Fruit fly (Drosophila melanogaster) whole organism, embryonic: ENCODE measurements around the gene Nubp1.

Experiments used
- Antp ChIP-seq: fragments of 200-800 bp; sonication (Bioruptor generic); optimal IDR thresholded peaks from 3 replicates; lab custom pipeline; 2016; ENCODE audit warnings: missing biosample characterization, missing genetic modification characterization
- Bgb ChIP-seq: fragments of 200-800 bp; sonication (Bioruptor generic); IDR thresholded peaks from 2 replicates; pipeline ENCODE4 v1.3.6; 2022; ENCODE audit warnings: missing biosample characterization, missing genetic modification characterization; ENCODE audit not compliant: partially characterized antibody
- CG10431 ChIP-seq: fragments of 200-800 bp; sonication (Bioruptor generic); optimal IDR thresholded peaks from 3 replicates; lab custom pipeline; 2018; ENCODE audit warnings: missing biosample characterization, mild to moderate bottlenecking, missing genetic modification characterization
- CG10462 ChIP-seq: fragments of 200-800 bp; sonication (Bioruptor generic); optimal IDR thresholded peaks from 2 replicates; lab custom pipeline; 2016; ENCODE audit warnings: missing biosample characterization, missing genetic modification characterization
- CG11696 ChIP-seq: fragments of 200-800 bp; sonication (Bioruptor generic); IDR thresholded peaks from 2 replicates; pipeline ENCODE4 v1.3.6; 2022; ENCODE audit warnings: missing biosample characterization, missing genetic modification characterization
- CG12155 ChIP-seq: fragments of 200-800 bp; sonication (Bioruptor generic); optimal IDR thresholded peaks from 3 replicates; lab custom pipeline; 2016; ENCODE audit warnings: missing biosample characterization, missing genetic modification characterization
- CG12769 ChIP-seq: fragments of 200-800 bp; sonication (Bioruptor generic); optimal IDR thresholded peaks from 2 replicates; lab custom pipeline; 2019; ENCODE audit warnings: missing biosample characterization, mild to moderate bottlenecking, missing genetic modification characterization, moderate library complexity
- CG12942 ChIP-seq: fragments of 200-800 bp; sonication (Bioruptor generic); optimal IDR thresholded peaks from 3 replicates; lab custom pipeline; 2016; ENCODE audit warnings: missing biosample characterization, missing genetic modification characterization
- CG17912 ChIP-seq: fragments of 200-800 bp; sonication (Bioruptor generic); optimal IDR thresholded peaks from 2 replicates; lab custom pipeline; 2018; ENCODE audit warnings: missing biosample characterization, mild to moderate bottlenecking, missing genetic modification characterization
- CG30020 ChIP-seq: fragments of 200-800 bp; optimal IDR thresholded peaks from 2 replicates; lab custom pipeline; 2019; ENCODE audit warnings: missing biosample characterization, mild to moderate bottlenecking, missing genetic modification characterization, moderate library complexity
- CG34224 ChIP-seq: fragments of 200-800 bp; sonication (Bioruptor generic); IDR thresholded peaks from 3 replicates; pipeline ENCODE4 v1.3.6; 2022; ENCODE audit warnings: missing biosample characterization, missing genetic modification characterization; ENCODE audit not compliant: partially characterized antibody
- CG4282 ChIP-seq: fragments of 200-800 bp; sonication (Bioruptor generic); optimal IDR thresholded peaks from 2 replicates; lab custom pipeline; 2016; ENCODE audit warnings: missing biosample characterization, missing genetic modification characterization
- CG4404 ChIP-seq: fragments of 200-800 bp; sonication (Bioruptor generic); IDR thresholded peaks from 2 replicates; pipeline ENCODE4 v1.3.6; 2022; ENCODE audit warnings: missing biosample characterization, missing genetic modification characterization
- CG6272 ChIP-seq: fragments of 200-800 bp; sonication (Bioruptor generic); IDR thresholded peaks from 2 replicates; pipeline ENCODE4 v1.3.6; 2022; ENCODE audit warnings: missing biosample characterization, missing genetic modification characterization
- CG6813 ChIP-seq: fragments of 200-800 bp; sonication (Bioruptor generic); optimal IDR thresholded peaks from 2 replicates; lab custom pipeline; 2017; ENCODE audit warnings: missing biosample characterization, missing genetic modification characterization, mild to moderate bottlenecking, moderate library complexity, missing genetic modification reagents
- CG7372 ChIP-seq: fragments of 200-800 bp; sonication (Bioruptor generic); IDR thresholded peaks from 2 replicates; pipeline ENCODE4 v1.3.6; 2022; ENCODE audit warnings: missing biosample characterization, missing genetic modification characterization
- CG7928 ChIP-seq: fragments of 200-800 bp; sonication (Bioruptor generic); optimal IDR thresholded peaks from 2 replicates; lab custom pipeline; 2017; ENCODE audit warnings: missing biosample characterization, mild to moderate bottlenecking, missing genetic modification characterization
- CG7963 ChIP-seq: fragments of 200-800 bp; sonication (Bioruptor generic); IDR thresholded peaks from 3 replicates; pipeline ENCODE4 v1.3.6; 2022; ENCODE audit warnings: missing biosample characterization, missing genetic modification characterization; ENCODE audit not compliant: partially characterized antibody
- CG7987 ChIP-seq: fragments of 200-800 bp; sonication (Bioruptor generic); optimal IDR thresholded peaks from 2 replicates; lab custom pipeline; 2018; ENCODE audit warnings: missing biosample characterization, mild to moderate bottlenecking, missing genetic modification characterization, moderate library complexity
- CG8089 ChIP-seq: fragments of 200-800 bp; sonication (Bioruptor generic); optimal IDR thresholded peaks from 3 replicates; lab custom pipeline; 2016; ENCODE audit warnings: missing biosample characterization, missing genetic modification characterization
- CG8388 ChIP-seq: fragments of 200-800 bp; sonication (Bioruptor generic); optimal IDR thresholded peaks from 2 replicates; lab custom pipeline; 2019; ENCODE audit warnings: missing biosample characterization, mild to moderate bottlenecking, missing genetic modification characterization, moderate library complexity
- CG8944 ChIP-seq: fragments of 200-800 bp; sonication (Bioruptor generic); optimal IDR thresholded peaks from 3 replicates; lab custom pipeline; 2016; ENCODE audit warnings: missing biosample characterization, missing genetic modification characterization
- CG9215 ChIP-seq: fragments of 200-800 bp; sonication (Bioruptor generic); IDR thresholded peaks from 2 replicates; pipeline ENCODE4 v1.3.6; 2022; ENCODE audit warnings: missing biosample characterization, missing genetic modification characterization
- CTCF ChIP-seq: fragments of 200-800 bp; sonication (Bioruptor generic); optimal IDR thresholded peaks from 2 replicates; lab custom pipeline; 2017; ENCODE audit warnings: missing biosample characterization, mild to moderate bottlenecking, missing genetic modification characterization, moderate library complexity
- Camta ChIP-seq: fragments of 200-800 bp; sonication (Bioruptor generic); optimal IDR thresholded peaks from 2 replicates; lab custom pipeline; 2016; ENCODE audit warnings: missing biosample characterization, missing genetic modification characterization
- CrebB ChIP-seq: fragments of 200-800 bp; sonication (Bioruptor generic); optimal IDR thresholded peaks from 3 replicates; lab custom pipeline; 2018; ENCODE audit warnings: missing biosample characterization, mild to moderate bottlenecking, missing genetic modification characterization
- D ChIP-seq, 2 experiments: fragments of 200-800 bp in 1 of 2; fragments of >200 bp in 1 of 2; sonication (Bioruptor generic) in 1 of 2; optimal IDR thresholded peaks; 2 replicates in 1 of 2; 3 replicates in 1 of 2; lab custom pipeline; 2017; ENCODE audit warnings: mild to moderate bottlenecking in 1 of 2, missing biosample characterization in 1 of 2, missing genetic modification characterization in 1 of 2, missing genetic modification reagents in 1 of 2
- Pdp1 ChIP-seq, 2 experiments: fragments of 200-800 bp; sonication (Bioruptor generic); optimal IDR thresholded peaks; 3 replicates each; lab custom pipeline; 2016; ENCODE audit warnings: missing biosample characterization in 2 of 2, missing genetic modification characterization in 2 of 2, mild to moderate bottlenecking in 1 of 2, moderate library complexity in 1 of 2
- Ravus ChIP-seq: fragments of 200-800 bp; sonication (Bioruptor generic); IDR thresholded peaks from 2 replicates; pipeline ENCODE4 v1.3.6; 2022; ENCODE audit warnings: missing biosample characterization, missing genetic modification characterization
- Usf ChIP-seq: fragments of 200-800 bp; sonication (Bioruptor generic); optimal IDR thresholded peaks from 2 replicates; lab custom pipeline; 2017; ENCODE audit warnings: missing genotype, missing biosample characterization, missing genetic modification characterization
- ap ChIP-seq: fragments of 200-800 bp; sonication (Bioruptor generic); IDR thresholded peaks from 2 replicates; pipeline ENCODE4 v1.3.6; 2022; ENCODE audit warnings: missing biosample characterization, missing genetic modification characterization
- ash1 ChIP-seq: fragments of 200-800 bp; sonication (Bioruptor generic); optimal IDR thresholded peaks from 2 replicates; lab custom pipeline; 2018; ENCODE audit warnings: missing biosample characterization, mild to moderate bottlenecking, missing genetic modification characterization
- bcd ChIP-seq: fragments of 200-800 bp; sonication (Bioruptor generic); optimal IDR thresholded peaks from 2 replicates; lab custom pipeline; 2017; ENCODE audit warnings: missing biosample characterization, mild to moderate bottlenecking, missing genetic modification characterization
- btn ChIP-seq: fragments of 200-800 bp; sonication (Bioruptor generic); optimal IDR thresholded peaks from 2 replicates; lab custom pipeline; 2016; ENCODE audit warnings: missing biosample characterization, missing genetic modification characterization
- cato ChIP-seq: fragments of 200-800 bp; sonication (Bioruptor generic); optimal IDR thresholded peaks from 2 replicates; lab custom pipeline; 2016; ENCODE audit warnings: missing biosample characterization, missing genetic modification characterization, borderline replicate concordance
- fu2 ChIP-seq: fragments of 200-800 bp; sonication (Bioruptor generic); optimal IDR thresholded peaks from 2 replicates; lab custom pipeline; 2016; ENCODE audit warnings: missing biosample characterization, missing genetic modification characterization
- inv ChIP-seq: fragments of 200-800 bp; sonication (Bioruptor generic); IDR thresholded peaks from 2 replicates; pipeline ENCODE4 v1.3.6; 2022; ENCODE audit warnings: missing biosample characterization, missing genetic modification characterization; ENCODE audit not compliant: partially characterized antibody
- kah ChIP-seq: fragments of 200-800 bp; sonication (Bioruptor generic); optimal IDR thresholded peaks from 2 replicates; lab custom pipeline; 2018; ENCODE audit warnings: missing biosample characterization, mild to moderate bottlenecking, missing genetic modification characterization
- kay ChIP-seq: fragments of 200-800 bp; sonication (Bioruptor generic); optimal IDR thresholded peaks from 2 replicates; lab custom pipeline; 2016; ENCODE audit warnings: missing biosample characterization, missing genetic modification characterization
- lbe ChIP-seq: fragments of 200-800 bp; sonication (Bioruptor generic); optimal IDR thresholded peaks from 2 replicates; lab custom pipeline; 2016; ENCODE audit warnings: missing biosample characterization, mild to moderate bottlenecking, missing genetic modification characterization
- lola ChIP-seq, 3 experiments: fragments of >200 bp in 2 of 3; fragments of 200-800 bp in 1 of 3; sonication (Bioruptor generic) in 1 of 3; optimal IDR thresholded peaks; 2 replicates each; lab custom pipeline; 2017 to 2019; ENCODE audit warnings: missing biosample characterization in 3 of 3, missing genetic modification characterization in 3 of 3, mild to moderate bottlenecking in 1 of 3, moderate library complexity in 1 of 3
- nerfin-1 ChIP-seq: fragments of 200-800 bp; sonication (Bioruptor generic); optimal IDR thresholded peaks from 3 replicates; lab custom pipeline; 2019; ENCODE audit warnings: missing biosample characterization, mild to moderate bottlenecking, missing genetic modification characterization, moderate library complexity
- otp ChIP-seq: fragments of 200-800 bp; sonication (Bioruptor generic); IDR thresholded peaks from 3 replicates; pipeline ENCODE4, ENCODE4 v1.3.6; 2022; ENCODE audit warnings: missing biosample characterization, missing genetic modification characterization
- p53 ChIP-seq: fragments of 200-800 bp; sonication (Bioruptor generic); optimal IDR thresholded peaks from 2 replicates; lab custom pipeline; 2016; ENCODE audit warnings: missing biosample characterization, missing genetic modification characterization
- pb ChIP-seq: fragments of 200-800 bp; sonication (Bioruptor generic); optimal IDR thresholded peaks from 3 replicates; lab custom pipeline; 2016; ENCODE audit warnings: missing biosample characterization, missing genetic modification characterization
- sim ChIP-seq: fragments of 200-800 bp; sonication (Bioruptor generic); IDR thresholded peaks from 2 replicates; pipeline ENCODE4 v1.3.6; 2022; ENCODE audit warnings: missing biosample characterization, missing genetic modification characterization
- slbo ChIP-seq: fragments of 200-800 bp; sonication (Bioruptor generic); IDR thresholded peaks from 2 replicates; pipeline ENCODE4 v1.3.6; 2022; ENCODE audit warnings: missing biosample characterization, missing genetic modification characterization
- sr ChIP-seq: fragments of 200-800 bp; sonication (Bioruptor generic); IDR thresholded peaks from 3 replicates; pipeline ENCODE4 v1.3.6; 2022; ENCODE audit warnings: missing biosample characterization, missing genetic modification characterization

The Nubp1 gene

DNA sequence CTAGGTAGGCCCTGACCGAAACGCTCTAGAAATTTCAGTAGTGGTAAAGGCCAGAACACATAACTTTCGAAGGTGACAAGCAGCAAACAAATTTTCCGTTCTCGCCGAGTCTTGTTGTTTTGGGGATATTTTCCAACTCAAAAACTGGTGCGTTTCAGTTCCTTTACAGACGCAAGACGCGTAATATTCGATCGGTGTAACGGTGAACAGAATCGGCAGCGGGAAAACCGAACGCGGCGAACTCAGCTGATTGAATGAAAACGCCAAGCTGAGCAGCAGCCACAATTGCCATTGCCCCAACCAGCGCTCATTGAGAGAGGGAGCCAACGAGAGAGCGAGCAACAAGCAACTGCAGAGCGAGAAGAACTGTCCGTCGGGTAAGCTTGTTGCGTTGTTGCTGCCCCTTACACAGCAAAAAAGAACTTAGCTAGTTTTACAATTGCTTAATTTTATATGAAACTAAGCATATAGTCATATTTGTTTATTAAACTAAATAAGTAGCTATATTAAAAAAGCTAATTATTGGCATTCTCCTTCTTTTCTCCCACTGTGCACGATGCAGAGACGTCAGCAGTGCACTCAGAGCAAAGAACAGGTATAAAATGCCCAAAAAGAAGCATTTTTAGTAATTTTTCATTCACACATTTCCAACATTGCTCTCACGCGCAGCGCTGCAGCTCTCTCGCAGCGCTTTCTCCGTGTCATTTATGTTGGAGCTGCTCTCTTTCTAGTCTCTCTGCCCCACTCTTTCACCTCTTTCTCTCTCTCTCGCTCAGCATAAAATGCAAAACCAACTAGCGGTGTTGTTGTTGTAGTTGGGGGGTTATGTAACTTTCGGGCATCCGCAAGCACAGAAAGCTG, 16.3 kb upstream of the Nubp1 start, which contains the start of the genes Cyt-c-d and CG31808 (continued):
- TF ChIP-seq ap (GFP tag; lab: Robert Waterston, UW) (peak; percentile 97), nerfin-1 (tag; lab: Kevin White, UChicago) (peak; percentile 94), CG34224 (GFP tag; lab: Robert Waterston, UW) (0 out of 3 replicates have a peak, but pooled peaks have one; percentile 7), sim (GFP tag; lab: Robert Waterston, UW) (peak; percentile 93), CG8944 (GFP tag; lab: Kevin White, UChicago) (peak; percentile 90), cato (GFP tag; lab: Kevin White, UChicago) (peak; percentile 95), CG4404 (GFP tag; lab: Robert Waterston, UW) (peak; percentile 87), CG12942 (peak; percentile 95), CG12155 (GFP tag; lab: Kevin White, UChicago) (peak; percentile 93), CG8089 (GFP tag; lab: Kevin White, UChicago) (peak; percentile 87), CG7987 (GFP tag; lab: Kevin White, UChicago) (peak; percentile 83), Antp (GFP tag; lab: Kevin White, UChicago) (peak; percentile 77), CG30020 (tag; lab: Kevin White, UChicago) (peak; percentile 81), lola (GFP tag; optimal IDR thresholded peaks at IDR 0.05; lab: Kevin White, UChicago) (peak in 1 of 3 experiments; percentile 95), Bgb (GFP tag; lab: Robert Waterston, UW) (peak; percentile 58), inv (no peak), Camta (GFP tag; lab: Kevin White, UChicago) (peak; percentile 95), otp (GFP tag; lab: Robert Waterston, UW) (peak; percentile 96), CG7372 (GFP tag; lab: Robert Waterston, UW) (peak; percentile 95), ash1 (GFP tag; lab: Kevin White, UChicago) (no peak), kah (GFP tag; lab: Kevin White, UChicago) (peak; percentile 90), lbe (GFP tag; lab: Kevin White, UChicago) (peak; percentile 93), CG10462 (GFP tag; lab: Kevin White, UChicago) (peak; percentile 92), bcd (GFP tag; lab: Kevin White, UChicago) (peak; percentile 97), CG17912 (GFP tag; lab: Kevin White, UChicago) (peak; percentile 75), D (optimal IDR thresholded peaks at IDR 0.05; lab: Kevin White, UChicago) (no peak), D (GFP tag; optimal IDR thresholded peaks at IDR 0.05; lab: Kevin White, UChicago) (peak; percentile 97), CTCF (GFP tag; lab: Kevin White, UChicago) (peak; percentile 71), CG7928 (peak; percentile 71), CG9215 (peak; percentile 87), CG6272 (GFP tag; lab: Robert Waterston, UW) (peak; percentile 96), CG7963 (no peak), CG10431 (peak; percentile 86), fu2 (GFP tag; lab: Kevin White, UChicago) (peak; percentile 83), btn (GFP tag; lab: Kevin White, UChicago) (peak; percentile 82), CG12769 (tag; lab: Kevin White, UChicago) (peak; percentile 95), sr (GFP tag; lab: Robert Waterston, UW) (peak; percentile 87), pb (GFP tag; lab: Kevin White, UChicago) (peak; percentile 71), CG8388 (GFP tag; lab: Kevin White, UChicago) (peak; percentile 97), CG6813 (GFP tag; lab: Kevin White, UChicago) (peak; percentile 96), p53 (GFP tag; lab: Kevin White, UChicago) (peak; percentile 56), CG11696 (peak; percentile 87), Ravus (peak; percentile 90), CG4282 (GFP tag; lab: Kevin White, UChicago) (peak; percentile 67), slbo (GFP tag; lab: Robert Waterston, UW) (peak; percentile 96), CrebB (tag; lab: Kevin White, UChicago) (peak; percentile 95), kay (GFP tag; lab: Kevin White, UChicago) (peak; percentile 89), Pdp1 (GFP tag; optimal IDR thresholded peaks at IDR 0.05; lab: Kevin White, UChicago) (peak; percentile 95 to 98), Usf (peak; percentile 75)
